Fruit fly (Drosophila melanogaster): ENCODE measurements around the gene Gel.

- no peak for TF ChIP-seq psq (optimal IDR thresholded peaks at IDR 0.05)
- TF ChIP-seq Myc (optimal IDR thresholded peaks at IDR 0.05) = no peak
These were observed 5.8 kb upstream of the Gel start, which contains the start of gene DhpD for dm6 chr3R:4229137-4229764.

Data from Kc167 (cell line).